Worm (Caenorhabditis elegans) whole organism, late embryonic: ENCODE measurements around the gene srm-1.

Experiments used
- C08G9.2 ChIP-seq: sonication (generic microtip); optimal IDR thresholded peaks from 2 replicates; lab custom pipeline; 2016; ENCODE audit warnings: mild to moderate bottlenecking, missing genetic modification characterization, moderate library complexity, missing compliant biosample characterization
- C38D4.7 ChIP-seq: fragments of 200-800 bp; sonication (Bioruptor generic); optimal IDR thresholded peaks from 2 replicates; lab custom pipeline; 2018; ENCODE audit warnings: mild to moderate bottlenecking, missing genetic modification characterization, moderate library complexity, missing compliant biosample characterization
- F13H6.1 ChIP-seq: sonication (generic microtip); optimal IDR thresholded peaks from 2 replicates; lab custom pipeline; 2016; ENCODE audit warnings: missing genetic modification characterization, missing compliant biosample characterization
- K02D7.2 ChIP-seq: sonication (generic microtip); optimal IDR thresholded peaks from 2 replicates; lab custom pipeline; 2017; ENCODE audit warnings: mild to moderate bottlenecking, missing genetic modification characterization, missing compliant biosample characterization
- ahr-1 ChIP-seq: sonication (generic microtip); optimal IDR thresholded peaks from 2 replicates; lab custom pipeline; 2016; ENCODE audit warnings: missing genetic modification characterization, missing compliant biosample characterization
- ceh-14 ChIP-seq: sonication (generic microtip); optimal IDR thresholded peaks from 2 replicates; lab custom pipeline; 2016; ENCODE audit warnings: missing genotype, missing genetic modification characterization, missing compliant biosample characterization
- ceh-2 ChIP-seq: sonication (generic microtip); optimal IDR thresholded peaks from 2 replicates; lab custom pipeline; 2016; ENCODE audit warnings: missing genotype, missing genetic modification characterization, missing compliant biosample characterization
- ceh-24 ChIP-seq: sonication (generic microtip); optimal IDR thresholded peaks from 2 replicates; lab custom pipeline; 2016; ENCODE audit warnings: mild to moderate bottlenecking, missing genetic modification characterization, missing compliant biosample characterization
- ceh-45 ChIP-seq: fragments of 200-800 bp; sonication (Bioruptor generic); IDR thresholded peaks from 2 replicates; pipeline ENCODE4 v1.3.6; 2022; ENCODE audit warnings: missing genetic modification reagents, missing genetic modification characterization, missing compliant biosample characterization
- ceh-6 ChIP-seq: fragments of 200-800 bp; sonication (Bioruptor generic); optimal IDR thresholded peaks from 2 replicates; lab custom pipeline; 2018; ENCODE audit warnings: mild to moderate bottlenecking, missing genetic modification characterization, missing compliant biosample characterization
- ceh-9 ChIP-seq: sonication (generic microtip); optimal IDR thresholded peaks from 2 replicates; lab custom pipeline; 2016; ENCODE audit warnings: mild to moderate bottlenecking, missing genetic modification characterization, inconsistent platforms, missing compliant biosample characterization
- che-1 ChIP-seq: sonication (generic microtip); optimal IDR thresholded peaks from 2 replicates; lab custom pipeline; 2016; ENCODE audit warnings: mild to moderate bottlenecking, missing genetic modification characterization, missing compliant biosample characterization
- elt-2 ChIP-seq: sonication (generic microtip); optimal IDR thresholded peaks from 2 replicates; lab custom pipeline; 2016; ENCODE audit warnings: missing genetic modification reagents, missing genetic modification characterization, missing compliant biosample characterization
- ets-4 ChIP-seq: sonication (generic microtip); optimal IDR thresholded peaks from 2 replicates; lab custom pipeline; 2016; ENCODE audit warnings: missing genetic modification characterization, missing compliant biosample characterization
- fkh-6 ChIP-seq: sonication (generic microtip); optimal IDR thresholded peaks from 2 replicates; lab custom pipeline; 2016; ENCODE audit warnings: missing genetic modification characterization, missing compliant biosample characterization
- gmeb-2 ChIP-seq: sonication (generic microtip); optimal IDR thresholded peaks from 2 replicates; lab custom pipeline; 2016; ENCODE audit warnings: missing genetic modification characterization, inconsistent platforms, missing compliant biosample characterization
- hlh-13 ChIP-seq: fragments of 200-800 bp; sonication (Bioruptor generic); optimal IDR thresholded peaks from 2 replicates; lab custom pipeline; 2018; ENCODE audit warnings: mild to moderate bottlenecking, missing genetic modification characterization, missing compliant biosample characterization
- lim-6 ChIP-seq: sonication (generic microtip); optimal IDR thresholded peaks from 2 replicates; lab custom pipeline; 2016; ENCODE audit warnings: missing genetic modification characterization, missing compliant biosample characterization
- lin-11 ChIP-seq: fragments of 200-800 bp; sonication (Bioruptor generic); optimal IDR thresholded peaks from 2 replicates; lab custom pipeline; 2018; ENCODE audit warnings: mild to moderate bottlenecking, missing genetic modification characterization, missing compliant biosample characterization
- mec-3 ChIP-seq: sonication (generic microtip); optimal IDR thresholded peaks from 2 replicates; lab custom pipeline; 2016; ENCODE audit warnings: borderline replicate concordance, missing genetic modification characterization, missing compliant biosample characterization
- nfya-1 ChIP-seq: sonication (generic microtip); optimal IDR thresholded peaks from 2 replicates; lab custom pipeline; 2017; ENCODE audit warnings: missing genetic modification characterization, mild to moderate bottlenecking, missing compliant biosample characterization, antibody characterized with exemption, moderate library complexity
- nhr-232 ChIP-seq: sonication (generic microtip); optimal IDR thresholded peaks from 2 replicates; lab custom pipeline; 2016; ENCODE audit warnings: missing genetic modification characterization, missing compliant biosample characterization
- npax-4 ChIP-seq: sonication (generic microtip); optimal IDR thresholded peaks from 2 replicates; lab custom pipeline; 2016; ENCODE audit warnings: missing genetic modification characterization, missing compliant biosample characterization
- pag-3 ChIP-seq: sonication (generic microtip); optimal IDR thresholded peaks from 2 replicates; lab custom pipeline; 2016; ENCODE audit warnings: missing compliant biosample characterization, missing genetic modification characterization, borderline replicate concordance
- pat-9 ChIP-seq: fragments of 200-800 bp; sonication (Bioruptor generic); optimal IDR thresholded peaks from 2 replicates; lab custom pipeline; 2018; ENCODE audit warnings: mild to moderate bottlenecking, missing genetic modification characterization, moderate library complexity, missing compliant biosample characterization
- ref-2 ChIP-seq: sonication (generic microtip); optimal IDR thresholded peaks from 2 replicates; lab custom pipeline; 2016; ENCODE audit warnings: missing genetic modification characterization, missing compliant biosample characterization
- sdc-2 ChIP-seq: sonication (generic microtip); optimal IDR thresholded peaks from 2 replicates; lab custom pipeline; 2016; ENCODE audit warnings: missing genotype, missing genetic modification characterization, missing compliant biosample characterization
- sox-4 ChIP-seq: sonication (generic microtip); optimal IDR thresholded peaks from 2 replicates; lab custom pipeline; 2017; ENCODE audit warnings: mild to moderate bottlenecking, missing genetic modification characterization, inconsistent platforms, missing compliant biosample characterization
- syd-9 ChIP-seq: sonication (generic microtip); optimal IDR thresholded peaks from 2 replicates; lab custom pipeline; 2016; ENCODE audit warnings: mild to moderate bottlenecking, missing genetic modification characterization, moderate library complexity, missing compliant biosample characterization
- tbx-2 ChIP-seq: sonication (generic microtip); optimal IDR thresholded peaks from 2 replicates; lab custom pipeline; 2016; ENCODE audit warnings: missing genetic modification characterization, missing compliant biosample characterization
- ttx-3 ChIP-seq: sonication (generic microtip); optimal IDR thresholded peaks from 2 replicates; lab custom pipeline; 2016; ENCODE audit warnings: missing genetic modification reagents, missing genetic modification characterization, missing compliant biosample characterization
- unc-55 ChIP-seq: sonication (generic microtip); optimal IDR thresholded peaks from 2 replicates; lab custom pipeline; 2017; ENCODE audit warnings: missing biosample characterization, missing genetic modification reagents, missing genetic modification characterization
- zip-5 ChIP-seq: sonication (generic microtip); optimal IDR thresholded peaks from 2 replicates; lab custom pipeline; 2016; ENCODE audit warnings: missing genetic modification characterization, missing compliant biosample characterization

The srm-1 gene

DNA sequence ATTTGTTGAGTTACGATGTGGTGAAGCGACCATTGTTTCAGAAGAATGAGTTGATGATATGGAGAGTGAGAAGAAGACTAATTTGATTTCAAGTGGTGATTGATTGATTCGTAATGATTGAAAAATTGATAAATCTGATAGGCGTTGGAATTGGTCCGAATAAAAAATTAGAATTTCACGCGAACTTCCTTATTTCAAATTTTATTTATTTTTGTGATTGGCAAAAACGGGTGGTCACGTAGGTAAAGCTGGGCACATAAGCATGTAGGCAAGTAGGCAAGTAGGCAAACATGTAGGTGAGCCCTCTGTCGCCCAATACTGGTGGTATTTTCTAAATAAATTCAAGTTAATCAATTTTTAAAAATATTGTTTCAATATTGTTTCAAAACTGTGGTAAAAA is 20.9 kb downstream of the srm-1 start, which contains the start of gene C09B9.4:
Gene C09B9.4, minus strand, starts transcription at position 101 of the 400 bp plus-strand sequence.
- no peak for TF ChIP-seq sdc-2 (tag; lab: Kevin White, UChicago)
- TF ChIP-seq syd-9 (tag; lab: Kevin White, UChicago) = no peak
- no peak for TF ChIP-seq che-1 (tag; lab: Kevin White, UChicago)
- TF ChIP-seq pag-3 = no peak
- no peak for TF ChIP-seq ceh-14 (tag; lab: Kevin White, UChicago)
- no peak for TF ChIP-seq tbx-2
- TF ChIP-seq npax-4 = no peak

ce11 chrIV:5037489-5037888 is 25.1 kb downstream of the srm-1 start, which contains the start of gene C09B9.1:
Gene C09B9.1 (plus strand): TSS chrIV:5037789.
- no peak for TF ChIP-seq pag-3
- TF ChIP-seq lim-6 = no peak
- TF ChIP-seq unc-55 (GFP tag; lab: Kevin White, UChicago) = no peak
- TF ChIP-seq fkh-6 (tag; lab: Kevin White, UChicago) = no peak
- no peak for TF ChIP-seq ref-2
- TF ChIP-seq ceh-9 (tag; lab: Kevin White, UChicago) = no peak
- TF ChIP-seq sdc-2 (tag; lab: Kevin White, UChicago) = no peak
- TF ChIP-seq K02D7.2 = no peak
- TF ChIP-seq ceh-24 (tag; lab: Kevin White, UChicago) = no peak

DNA sequence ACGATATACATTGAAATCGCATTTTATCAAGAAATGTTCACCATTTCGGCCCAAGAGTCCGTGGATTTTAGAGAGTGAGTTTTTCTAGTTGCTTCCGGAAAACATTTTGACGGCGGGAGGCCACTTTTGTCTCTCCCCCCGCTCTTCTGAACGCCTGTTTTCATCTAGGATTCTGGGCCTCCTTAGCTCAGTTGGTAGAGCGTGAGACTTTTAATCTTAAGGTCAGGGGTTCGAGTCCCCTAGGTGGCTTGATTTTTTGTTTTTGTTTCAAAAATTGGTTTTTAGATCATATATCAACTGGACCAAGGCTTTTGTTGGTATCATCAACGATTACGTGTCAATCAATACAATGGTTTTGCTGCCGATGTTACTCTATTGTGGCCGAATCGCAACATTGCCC is 26.4 kb downstream of the srm-1 start:
- TF ChIP-seq nhr-232 (tag; lab: Kevin White, UChicago) = peak; percentile 32
- TF ChIP-seq sox-4 = peak; percentile 29
- TF ChIP-seq ceh-6 (GFP tag; lab: Kevin White, UChicago) = peak; percentile 21
- 0 out of 2 replicates have a peak, but pooled peaks have one; percentile 8 for TF ChIP-seq ceh-45 (GFP tag; lab: Robert Waterston, UW)
- TF ChIP-seq C08G9.2 (tag; lab: Kevin White, UChicago) = no peak
- no peak for TF ChIP-seq ceh-24 (tag; lab: Kevin White, UChicago)
- TF ChIP-seq nfya-1 (tag; lab: Kevin White, UChicago) = peak; percentile 3
- no peak for TF ChIP-seq F13H6.1
- peak; percentile 38 for TF ChIP-seq gmeb-2
- TF ChIP-seq pat-9 (tag; lab: Kevin White, UChicago) = peak; percentile 23
- peak; percentile 26 for TF ChIP-seq C38D4.7 (GFP tag; lab: Kevin White, UChicago)
- TF ChIP-seq ets-4 (tag; lab: Kevin White, UChicago) = no peak
- peak; percentile 39 for TF ChIP-seq ttx-3 (tag; lab: Kevin White, UChicago)
- peak; percentile 39 for TF ChIP-seq che-1 (tag; lab: Kevin White, UChicago)
- peak; percentile 3 for TF ChIP-seq lin-11 (tag; lab: Kevin White, UChicago)
- TF ChIP-seq mec-3 (tag; lab: Kevin White, UChicago) = no peak

- no peak for TF ChIP-seq ceh-2 (tag; lab: Kevin White, UChicago)
Observed at ce11 chrIV:5045389-5045788, 33.0 kb downstream of the srm-1 start, which contains the start of gene hot-9. Gene hot-9 (minus strand): TSS chrIV:5045489.

- no peak for TF ChIP-seq ceh-6 (GFP tag; lab: Kevin White, UChicago)
- no peak for TF ChIP-seq elt-2 (tag; lab: Kevin White, UChicago)
- TF ChIP-seq nhr-232 (tag; lab: Kevin White, UChicago) = no peak
- TF ChIP-seq lin-11 (tag; lab: Kevin White, UChicago) = no peak
- no peak for TF ChIP-seq hlh-13 (GFP tag; lab: Kevin White, UChicago)
- no peak for TF ChIP-seq ahr-1 (tag; lab: Kevin White, UChicago)
- no peak for TF ChIP-seq zip-5
Observed at ce11 chrIV:5054297-5054696, 42.0 kb downstream of the srm-1 start.
